Fruit fly (Drosophila melanogaster): Measurements from ENCODE around the gene CG31131.

- TF ChIP-seq CG3032 (tag; optimal IDR thresholded peaks at IDR 0.05) (no peak), Hr38 (GFP tag; optimal IDR thresholded peaks at IDR 0.05) (no peak), CG6792 (GFP tag; optimal IDR thresholded peaks at IDR 0.05) (no peak), OdsH (GFP tag; optimal IDR thresholded peaks at IDR 0.05) (no peak), Sox102F (GFP tag; optimal IDR thresholded peaks at IDR 0.05) (no peak), topi (GFP tag; optimal IDR thresholded peaks at IDR 0.05) (no peak), CG31627 (GFP tag; optimal IDR thresholded peaks at IDR 0.05) (no peak), net (GFP tag; optimal IDR thresholded peaks at IDR 0.05) (no peak)
Observed at dm6 chr3R:27928984-27929924, 33.8 kb downstream of the CG31131 start.

Measured in whole organism, prepupa.